Fruit fly (Drosophila melanogaster) whole organism, embryonic: Measurements from ENCODE around the gene Orco.
A peak's percentile ranks its signal among the peaks of the same experiment; 100 is the strongest.

ENCODE experiments used
- Atf6 ChIP-seq: fragments of 200-800 bp; sonication (Bioruptor generic); IDR thresholded peaks from 2 replicates; pipeline ENCODE4 v1.3.6; 2022; ENCODE audit warnings: missing biosample characterization, missing genetic modification characterization
- Bgb ChIP-seq: fragments of 200-800 bp; sonication (Bioruptor generic); IDR thresholded peaks from 2 replicates; pipeline ENCODE4 v1.3.6; 2022; ENCODE audit warnings: missing biosample characterization, missing genetic modification characterization; ENCODE audit not compliant: partially characterized antibody
- CG10565 ChIP-seq: fragments of 200-800 bp; sonication (Bioruptor generic); optimal IDR thresholded peaks from 3 replicates; lab custom pipeline; 2016; ENCODE audit warnings: missing biosample characterization, mild to moderate bottlenecking, missing genetic modification characterization
- CG11695 ChIP-seq: fragments of 200-800 bp; sonication (Bioruptor generic); IDR thresholded peaks from 3 replicates; pipeline ENCODE4 v1.3.6; 2022; ENCODE audit warnings: missing biosample characterization, missing genetic modification characterization
- CG12659 ChIP-seq: fragments of 200-800 bp; sonication (Bioruptor generic); optimal IDR thresholded peaks from 3 replicates; lab custom pipeline; 2017; ENCODE audit warnings: mild to moderate bottlenecking, missing biosample characterization, missing genetic modification reagents, missing genetic modification characterization
- CG12744 ChIP-seq: fragments of 200-800 bp; sonication (Bioruptor generic); optimal IDR thresholded peaks from 2 replicates; lab custom pipeline; 2016; ENCODE audit warnings: missing biosample characterization, missing genetic modification characterization
- CG14050 ChIP-seq: fragments of 200-800 bp; sonication (Bioruptor generic); IDR thresholded peaks from 3 replicates; pipeline ENCODE4 v1.3.6; 2022; ENCODE audit warnings: missing biosample characterization, missing genetic modification characterization
- CG1603 ChIP-seq: fragments of 200-800 bp; sonication (Bioruptor generic); optimal IDR thresholded peaks from 2 replicates; lab custom pipeline; 2019; ENCODE audit warnings: missing biosample characterization, mild to moderate bottlenecking, missing genetic modification characterization, moderate library complexity
- CG16813 ChIP-seq: fragments of 200-800 bp; sonication (Bioruptor generic); IDR thresholded peaks from 3 replicates; pipeline ENCODE4 v1.3.6; 2022; ENCODE audit warnings: missing biosample characterization, missing genetic modification characterization; ENCODE audit not compliant: partially characterized antibody
- CG17186 ChIP-seq: fragments of 200-800 bp; sonication (Bioruptor generic); optimal IDR thresholded peaks from 3 replicates; lab custom pipeline; 2017; ENCODE audit warnings: missing biosample characterization, missing genetic modification reagents, missing genetic modification characterization
- CG2202 ChIP-seq: fragments of 200-800 bp; sonication (Bioruptor generic); optimal IDR thresholded peaks from 2 replicates; lab custom pipeline; 2018; ENCODE audit warnings: missing biosample characterization, mild to moderate bottlenecking, missing genetic modification characterization
- CG3065 ChIP-seq: fragments of 200-800 bp; sonication (Bioruptor generic); optimal IDR thresholded peaks from 2 replicates; lab custom pipeline; 2016; ENCODE audit warnings: missing biosample characterization, missing genetic modification characterization
- CG32767 ChIP-seq: fragments of 200-800 bp; sonication (Bioruptor generic); IDR thresholded peaks from 2 replicates; pipeline ENCODE4 v1.3.6; 2022; ENCODE audit warnings: missing biosample characterization, missing genetic modification characterization
- CG33213 ChIP-seq: fragments of 200-800 bp; sonication (Bioruptor generic); optimal IDR thresholded peaks from 3 replicates; lab custom pipeline; 2016; ENCODE audit warnings: missing biosample characterization, missing genetic modification characterization
- CG4617 ChIP-seq: fragments of 200-800 bp; sonication (Bioruptor generic); optimal IDR thresholded peaks from 3 replicates; lab custom pipeline; 2016; ENCODE audit warnings: missing biosample characterization, missing genetic modification characterization, borderline replicate concordance
- CG6254 ChIP-seq: fragments of 200-800 bp; sonication (Bioruptor generic); optimal IDR thresholded peaks from 3 replicates; lab custom pipeline; 2017; ENCODE audit warnings: mild to moderate bottlenecking, missing biosample characterization, missing genetic modification reagents, missing genetic modification characterization
- CG6791 ChIP-seq: fragments of 200-800 bp; sonication (Bioruptor generic); IDR thresholded peaks from 3 replicates; pipeline ENCODE4 v1.3.6; 2022; ENCODE audit warnings: missing biosample characterization, missing genetic modification characterization; ENCODE audit not compliant: partially characterized antibody
- CG6813 ChIP-seq: fragments of 200-800 bp; sonication (Bioruptor generic); optimal IDR thresholded peaks from 2 replicates; lab custom pipeline; 2017; ENCODE audit warnings: missing biosample characterization, missing genetic modification characterization, mild to moderate bottlenecking, moderate library complexity, missing genetic modification reagents
- CG7839 ChIP-seq: fragments of 200-800 bp; sonication (Bioruptor generic); optimal IDR thresholded peaks from 3 replicates; lab custom pipeline; 2018; ENCODE audit warnings: missing biosample characterization, mild to moderate bottlenecking, missing genetic modification characterization, moderate library complexity
- CG8281 ChIP-seq: fragments of 200-800 bp; sonication (Bioruptor generic); optimal IDR thresholded peaks from 2 replicates; lab custom pipeline; 2018; ENCODE audit warnings: missing biosample characterization, mild to moderate bottlenecking, missing genetic modification characterization, moderate library complexity
- CG9817 ChIP-seq: fragments of 200-800 bp; sonication (Bioruptor generic); optimal IDR thresholded peaks from 2 replicates; lab custom pipeline; 2018; ENCODE audit warnings: missing biosample characterization, mild to moderate bottlenecking, missing genetic modification characterization, moderate library complexity
- CTCF ChIP-seq: fragments of 200-800 bp; sonication (Bioruptor generic); optimal IDR thresholded peaks from 2 replicates; lab custom pipeline; 2017; ENCODE audit warnings: missing biosample characterization, mild to moderate bottlenecking, missing genetic modification characterization, moderate library complexity
- CoRest ChIP-seq: fragments of 200-800 bp; sonication (Bioruptor generic); optimal IDR thresholded peaks from 3 replicates; lab custom pipeline; 2018; ENCODE audit warnings: missing biosample characterization, mild to moderate bottlenecking, missing genetic modification characterization, moderate library complexity
- Dll ChIP-seq: fragments of 200-800 bp; sonication (Bioruptor generic); IDR thresholded peaks from 4 replicates; pipeline ENCODE4 v1.3.6; 2022; ENCODE audit warnings: missing biosample characterization, missing genetic modification characterization; ENCODE audit not compliant: partially characterized antibody
- Doc3 ChIP-seq: fragments of 200-800 bp; sonication (Bioruptor generic); IDR thresholded peaks from 3 replicates; pipeline ENCODE4 v1.3.6; 2022; ENCODE audit warnings: missing biosample characterization, missing genetic modification characterization; ENCODE audit not compliant: partially characterized antibody
- Ets65A ChIP-seq: fragments of 200-800 bp; sonication (Bioruptor generic); peaks from one replicate; lab custom pipeline; 2016; ENCODE audit warnings: missing biosample characterization, missing genetic modification characterization
- HLHmδ ChIP-seq: fragments of 200-800 bp; sonication (Bioruptor generic); optimal IDR thresholded peaks from 2 replicates; lab custom pipeline; 2018; ENCODE audit warnings: missing biosample characterization, mild to moderate bottlenecking, missing genetic modification characterization, moderate library complexity
- Med ChIP-seq: fragments of 200-800 bp; sonication (Bioruptor generic); peaks from one replicate; lab custom pipeline; 2016; ENCODE audit warnings: missing biosample characterization, missing genetic modification characterization, mild to moderate bottlenecking, inconsistent platforms, moderate library complexity
- Myb ChIP-seq: fragments of 200-800 bp; sonication (Bioruptor generic); optimal IDR thresholded peaks from 2 replicates; lab custom pipeline; 2016; ENCODE audit warnings: missing biosample characterization, missing genetic modification characterization
- Opbp ChIP-seq: fragments of 200-800 bp; sonication (Bioruptor generic); IDR thresholded peaks from 3 replicates; pipeline ENCODE4 v1.3.6; 2022; ENCODE audit warnings: missing biosample characterization, missing genetic modification characterization; ENCODE audit not compliant: partially characterized antibody
- Sox102F ChIP-seq: fragments of 200-800 bp; sonication (Bioruptor generic); optimal IDR thresholded peaks from 2 replicates; lab custom pipeline; 2018; ENCODE audit warnings: missing biosample characterization, mild to moderate bottlenecking, missing genetic modification characterization, moderate library complexity
- Stat92E ChIP-seq, 3 experiments: fragments of >200 bp in 2 of 3; fragments of 200-800 bp in 1 of 3; sonication (Bioruptor generic) in 1 of 3; optimal IDR thresholded peaks; 2 replicates each; lab custom pipeline; 2017 to 2019; ENCODE audit warnings: missing biosample characterization in 3 of 3, missing genetic modification characterization in 3 of 3, mild to moderate bottlenecking in 1 of 3, moderate library complexity in 1 of 3
- ab ChIP-seq: fragments of 200-800 bp; sonication (Bioruptor generic); optimal IDR thresholded peaks from 2 replicates; lab custom pipeline; 2016; ENCODE audit warnings: missing biosample characterization, missing genetic modification characterization
- amos ChIP-seq: fragments of 200-800 bp; sonication (Bioruptor generic); IDR thresholded peaks from 2 replicates; pipeline ENCODE4 v1.3.6; 2022; ENCODE audit warnings: missing biosample characterization, missing genetic modification characterization; ENCODE audit not compliant: partially characterized antibody
- bbx ChIP-seq: fragments of 200-800 bp; sonication (Bioruptor generic); IDR thresholded peaks from 2 replicates; pipeline ENCODE4 v1.3.6; 2022; ENCODE audit warnings: missing biosample characterization, missing genetic modification characterization; ENCODE audit not compliant: partially characterized antibody
- dmrt11E ChIP-seq: fragments of 200-800 bp; sonication (Bioruptor generic); optimal IDR thresholded peaks from 3 replicates; lab custom pipeline; 2018; ENCODE audit warnings: missing biosample characterization, mild to moderate bottlenecking, missing genetic modification characterization, moderate library complexity
- en ChIP-seq: fragments of 200-800 bp; sonication (Bioruptor generic); optimal IDR thresholded peaks from 2 replicates; lab custom pipeline; 2016; ENCODE audit warnings: missing biosample characterization, missing genetic modification characterization
- gfzf ChIP-seq: fragments of 200-800 bp; sonication (Bioruptor generic); optimal IDR thresholded peaks from 2 replicates; lab custom pipeline; 2016; ENCODE audit warnings: missing biosample characterization, mild to moderate bottlenecking, missing genetic modification characterization, moderate library complexity
- kah ChIP-seq: fragments of 200-800 bp; sonication (Bioruptor generic); optimal IDR thresholded peaks from 2 replicates; lab custom pipeline; 2018; ENCODE audit warnings: missing biosample characterization, mild to moderate bottlenecking, missing genetic modification characterization
- kay ChIP-seq: fragments of 200-800 bp; sonication (Bioruptor generic); optimal IDR thresholded peaks from 2 replicates; lab custom pipeline; 2016; ENCODE audit warnings: missing biosample characterization, missing genetic modification characterization
- knrl ChIP-seq: fragments of 200-800 bp; sonication (Bioruptor generic); IDR thresholded peaks from 3 replicates; pipeline ENCODE4 v1.3.6; 2022; ENCODE audit warnings: missing biosample characterization, missing genetic modification characterization; ENCODE audit not compliant: partially characterized antibody
- prd ChIP-seq, 3 experiments: fragments of >200 bp in 2 of 3; fragments of 200-800 bp in 1 of 3; sonication (Bioruptor generic) in 1 of 3; optimal IDR thresholded peaks in 2 of 3; IDR thresholded peaks in 1 of 3; 2 replicates in 2 of 3; 3 replicates in 1 of 3; pipeline versions ENCODE4 v1.3.6 to Lab custom; 2017 to 2022; ENCODE audit warnings: missing biosample characterization in 1 of 3, missing genetic modification characterization in 1 of 3
- ro ChIP-seq: fragments of 200-800 bp; sonication (Bioruptor generic); IDR thresholded peaks from 2 replicates; pipeline ENCODE4 v1.3.6; 2022; ENCODE audit warnings: missing biosample characterization, missing genetic modification characterization
- row ChIP-seq: fragments of 200-800 bp; sonication (Bioruptor generic); IDR thresholded peaks from 3 replicates; pipeline ENCODE4 v1.3.6; 2022; ENCODE audit warnings: missing biosample characterization, missing genetic modification characterization
- sd ChIP-seq: fragments of 200-800 bp; sonication (Bioruptor generic); optimal IDR thresholded peaks from 3 replicates; lab custom pipeline; 2018; ENCODE audit warnings: missing biosample characterization, mild to moderate bottlenecking, missing genetic modification characterization, moderate library complexity
- sqz ChIP-seq: fragments of 200-800 bp; sonication (Bioruptor generic); optimal IDR thresholded peaks from 3 replicates; lab custom pipeline; 2018; ENCODE audit warnings: missing biosample characterization, mild to moderate bottlenecking, missing genetic modification characterization
- stc ChIP-seq: fragments of 200-800 bp; sonication (Bioruptor generic); IDR thresholded peaks from 2 replicates; pipeline ENCODE4 v1.3.6; 2022; ENCODE audit warnings: missing biosample characterization, missing genetic modification characterization
- stwl ChIP-seq: fragments of 200-800 bp; sonication (Bioruptor generic); optimal IDR thresholded peaks from 3 replicates; lab custom pipeline; 2018; ENCODE audit warnings: missing biosample characterization, mild to moderate bottlenecking, missing genetic modification characterization, moderate library complexity
- toy ChIP-seq: fragments of 200-800 bp; sonication (Bioruptor generic); IDR thresholded peaks from 2 replicates; pipeline ENCODE4 v1.3.6; 2022; ENCODE audit warnings: missing biosample characterization, missing genetic modification characterization

The Orco gene

dm6 chr3R:5438750-5439149 lies 26.5 kb upstream of the Orco start:
- TF ChIP-seq Sox102F = peak; percentile 17
- TF ChIP-seq kay (GFP tag; lab: Kevin White, UChicago) = no peak
- no peak for TF ChIP-seq kah (GFP tag; lab: Kevin White, UChicago)
- TF ChIP-seq Ets65A (GFP tag; lab: Kevin White, UChicago) = peak; percentile 62
- peak; percentile 43 for TF ChIP-seq CG16813 (GFP tag; lab: Robert Waterston, UW)
- no peak for TF ChIP-seq CG32767
- TF ChIP-seq CG14050 (GFP tag; lab: Robert Waterston, UW) = no peak
- peak; percentile 86 for TF ChIP-seq Myb (GFP tag; lab: Kevin White, UChicago)
- TF ChIP-seq CG33213 (GFP tag; lab: Kevin White, UChicago) = peak; percentile 35
- TF ChIP-seq dmrt11E (tag; lab: Kevin White, UChicago) = peak; percentile 21
- peak; percentile 94 for TF ChIP-seq sd (tag; lab: Kevin White, UChicago)
- TF ChIP-seq CG10565 (GFP tag; lab: Kevin White, UChicago) = no peak
- no peak for TF ChIP-seq CG8281 (tag; lab: Kevin White, UChicago)
- TF ChIP-seq CG11695 (GFP tag; lab: Robert Waterston, UW) = no peak
- TF ChIP-seq CG6813 = no peak
- TF ChIP-seq CG17186 (GFP tag; lab: Kevin White, UChicago) = no peak
- TF ChIP-seq CG12744 (GFP tag; lab: Kevin White, UChicago) = no peak
- 0 out of 3 replicates have a peak, but pooled peaks have one; percentile 18 for TF ChIP-seq Opbp
- no peak for TF ChIP-seq CG6254 (GFP tag; lab: Kevin White, UChicago)
- peak; percentile 100 for TF ChIP-seq stwl (tag; lab: Kevin White, UChicago)
- no peak for TF ChIP-seq ro (GFP tag; lab: Robert Waterston, UW)
- no peak for TF ChIP-seq Doc3 (GFP tag; lab: Robert Waterston, UW)
- TF ChIP-seq Atf6 (GFP tag; lab: Robert Waterston, UW) = no peak
- TF ChIP-seq knrl (GFP tag; lab: Robert Waterston, UW) = peak; percentile 44; the same call in 1 of the 3 replicates
- TF ChIP-seq sqz (GFP tag; lab: Kevin White, UChicago) = peak; percentile 82
- TF ChIP-seq CG4617 (GFP tag; lab: Kevin White, UChicago) = peak; percentile 17
- TF ChIP-seq gfzf (GFP tag; lab: Kevin White, UChicago) = peak; percentile 54
- TF ChIP-seq bbx (GFP tag; lab: Robert Waterston, UW) = peak; percentile 33; the same call in 1 of the 2 replicates
- no peak for TF ChIP-seq Stat92E (GFP tag; optimal IDR thresholded peaks at IDR 0.05; lab: Kevin White, UChicago)
- TF ChIP-seq Med (GFP tag; lab: Kevin White, UChicago) = peak; percentile 67
- peak; percentile 34 for TF ChIP-seq CG1603 (tag; lab: Kevin White, UChicago)
- TF ChIP-seq prd (optimal IDR thresholded peaks at IDR 0.05; lab: Kevin White, UChicago) = no peak
- TF ChIP-seq prd (GFP tag; IDR thresholded peaks at IDR 0.05; lab: Robert Waterston, UW) = peak; percentile 19; the same call in 2 of the 3 replicates
- TF ChIP-seq HLHmδ (GFP tag; lab: Kevin White, UChicago) = no peak
- peak; percentile 1 for TF ChIP-seq CG9817
- TF ChIP-seq en (GFP tag; lab: Kevin White, UChicago) = no peak
- TF ChIP-seq CG3065 (GFP tag; lab: Kevin White, UChicago) = no peak
- TF ChIP-seq CG7839 (tag; lab: Kevin White, UChicago) = peak; percentile 30
- TF ChIP-seq Dll (GFP tag; lab: Robert Waterston, UW) = 0 out of 4 replicates have a peak, but pooled peaks have one; percentile 30
- TF ChIP-seq CG6791 (GFP tag; lab: Robert Waterston, UW) = peak; percentile 54; the same call in 2 of the 3 replicates
- TF ChIP-seq row (GFP tag; lab: Robert Waterston, UW) = peak; percentile 21; the same call in 1 of the 3 replicates
- TF ChIP-seq CG2202 (tag; lab: Kevin White, UChicago) = no peak
- no peak for TF ChIP-seq Bgb (GFP tag; lab: Robert Waterston, UW)
- no peak for TF ChIP-seq toy (GFP tag; lab: Robert Waterston, UW)
- peak; percentile 32 for TF ChIP-seq CG12659 (GFP tag; lab: Kevin White, UChicago)
- TF ChIP-seq CoRest (tag; lab: Kevin White, UChicago) = peak; percentile 46
- no peak for TF ChIP-seq ab (GFP tag; lab: Kevin White, UChicago)
- no peak for TF ChIP-seq stc (GFP tag; lab: Robert Waterston, UW)
- TF ChIP-seq amos (GFP tag; lab: Robert Waterston, UW) = peak; percentile 48; the same call in 1 of the 2 replicates
- peak; percentile 12 for TF ChIP-seq CTCF
